Worm (Caenorhabditis elegans): ENCODE measurements around the gene ZK892.3.

DNA sequence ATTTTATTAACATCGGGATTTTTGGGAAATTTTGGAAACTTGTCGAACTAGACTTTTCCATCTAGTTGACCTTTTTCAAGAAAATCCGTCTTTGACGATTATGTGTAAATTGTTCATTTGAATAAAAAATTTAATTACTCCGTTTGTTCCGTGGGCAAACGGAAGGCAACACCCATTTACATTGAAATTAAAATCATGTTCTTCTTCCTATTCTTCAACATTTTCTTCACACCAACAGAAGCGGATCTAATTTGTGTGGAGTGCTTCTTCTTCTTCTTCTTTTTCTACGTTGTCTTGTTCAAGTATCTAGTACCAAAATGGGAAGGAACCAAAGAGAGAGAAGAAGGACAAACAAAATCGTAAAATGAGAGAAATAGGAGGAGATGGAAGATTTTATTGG lies 19.2 kb upstream of the ZK892.3 start:
- TF ChIP-seq cebp-1 (GFP tag; IDR thresholded peaks at IDR 0.05) (no peak), cebp-1 (tag; optimal IDR thresholded peaks at IDR 0.05) (no peak), nhr-90 (tag; optimal IDR thresholded peaks at IDR 0.05) (no peak), egl-18 (GFP tag; IDR thresholded peaks at IDR 0.05) (no peak), ceh-40 (GFP tag; IDR thresholded peaks at IDR 0.05) (no peak), hlh-12 (tag; optimal IDR thresholded peaks at IDR 0.05) (no peak), nfya-1 (tag; optimal IDR thresholded peaks at IDR 0.05; ENCODE audit: borderline replicate concordance, insufficient read depth) (no peak), lsl-1 (GFP tag; optimal IDR thresholded peaks at IDR 0.05) (no peak), bed-1 (GFP tag; IDR thresholded peaks at IDR 0.05) (no peak), Y67H2A.10 (GFP tag; conservative IDR thresholded peaks at IDR 0.05) (no peak), ceh-91 (GFP tag; IDR thresholded peaks at IDR 0.05) (no peak), hmg-20 (GFP tag; IDR thresholded peaks at IDR 0.05) (no peak)

Measured in whole organism, young adult.